Worm (Caenorhabditis elegans): ENCODE data around the gene mig-38.
A peak's percentile ranks its signal among the peaks of the same experiment; 100 is the strongest.

mig-38 gene

ce11 chrIV:11593415-11594190, 441 bp upstream of the mig-38 start, which contains the start of gene F40F11.3 (continued):
- TF ChIP-seq B0019.2 (GFP tag; conservative IDR thresholded peaks at IDR 0.05) (no peak), fkh-3 (tag; optimal IDR thresholded peaks at IDR 0.05) (no peak), Y56A3A.18 (GFP tag; IDR thresholded peaks at IDR 0.05) (peak; percentile 83), tbp1 (GFP tag; optimal IDR thresholded peaks at IDR 0.05) (peak; percentile 54), nhr-179 (tag; optimal IDR thresholded peaks at IDR 0.05) (no peak), ets-4 (GFP tag; optimal IDR thresholded peaks at IDR 0.05) (peak; percentile 41)

ce11 chrIV:11597079-11597478, 3.0 kb downstream of the mig-38 start:
- TF ChIP-seq lin-40 (tag; optimal IDR thresholded peaks at IDR 0.05) (no peak), madf-8 (GFP tag; conservative IDR thresholded peaks at IDR 0.05) (no peak), sea-2 (GFP tag; IDR thresholded peaks at IDR 0.05) (no peak), mel-28 (tag; optimal IDR thresholded peaks at IDR 0.05; ENCODE audit: borderline replicate concordance) (no peak), ceh-91 (GFP tag; IDR thresholded peaks at IDR 0.05) (no peak), mcd-1 (GFP tag; IDR thresholded peaks at IDR 0.05) (no peak), F37B4.10 (GFP tag; IDR thresholded peaks at IDR 0.05) (no peak), ztf-18 (tag; optimal IDR thresholded peaks at IDR 0.05) (no peak), let-526 (GFP tag; IDR thresholded peaks at IDR 0.05) (no peak), egl-44 (GFP tag; IDR thresholded peaks at IDR 0.05) (no peak)

- TF ChIP-seq ceh-40 (GFP tag; IDR thresholded peaks at IDR 0.05) = no peak
- TF ChIP-seq D2030.7 (GFP tag; IDR thresholded peaks at IDR 0.05) = no peak
- TF ChIP-seq ztf-22 (GFP tag; optimal IDR thresholded peaks at IDR 0.05) = no peak
- TF ChIP-seq lag-1 (GFP tag; IDR thresholded peaks at IDR 0.05) = no peak
- TF ChIP-seq dpff-1 (tag; optimal IDR thresholded peaks at IDR 0.05) = no peak
- no peak for TF ChIP-seq efl-1 (GFP tag; optimal IDR thresholded peaks at IDR 0.05)
- TF ChIP-seq pha-4 (tag; optimal IDR thresholded peaks at IDR 0.05) = no peak
- TF ChIP-seq F10E7.11 (tag; optimal IDR thresholded peaks at IDR 0.05) = no peak
- TF ChIP-seq K11D2.4 (GFP tag; IDR thresholded peaks at IDR 0.05) = no peak
Measured at ce11 chrIV:11599717-11600116, 5.7 kb downstream of the mig-38 start.

- peak; percentile 62 for TF ChIP-seq ZK185.1 (tag; optimal IDR thresholded peaks at IDR 0.05; ENCODE audit: poor library complexity, severe bottlenecking)
- peak; percentile 60 for TF ChIP-seq tbp1 (GFP tag; optimal IDR thresholded peaks at IDR 0.05)
- no peak for TF ChIP-seq snpc-1.1 (tag; optimal IDR thresholded peaks at IDR 0.05; ENCODE audit: insufficient read depth)
- TF ChIP-seq lin-35 (GFP tag; optimal IDR thresholded peaks at IDR 0.05) = peak in 1 of 3 experiments; percentile 37
- no peak for TF ChIP-seq zfh-2 (GFP tag; conservative IDR thresholded peaks at IDR 0.05)
- no peak for TF ChIP-seq ets-4 (GFP tag; optimal IDR thresholded peaks at IDR 0.05)
- TF ChIP-seq cebp-1 (GFP tag; IDR thresholded peaks at IDR 0.05) = no peak
- TF ChIP-seq cebp-1 (tag; optimal IDR thresholded peaks at IDR 0.05) = peak; percentile 57
- no peak for TF ChIP-seq F57C9.4 (tag; optimal IDR thresholded peaks at IDR 0.05)
- TF ChIP-seq D2030.7 (GFP tag; IDR thresholded peaks at IDR 0.05) = peak; percentile 72
- peak; percentile 24 for TF ChIP-seq xnd-1 (tag; optimal IDR thresholded peaks at IDR 0.05)
- TF ChIP-seq pha-4 (tag; optimal IDR thresholded peaks at IDR 0.05) = peak; percentile 19
- peak; percentile 75 for TF ChIP-seq F23B12.7 (tag; optimal IDR thresholded peaks at IDR 0.05; ENCODE audit: insufficient read depth)
- TF ChIP-seq rcor-1 (GFP tag; IDR thresholded peaks at IDR 0.05) = no peak
- TF ChIP-seq mes-4 (tag; optimal IDR thresholded peaks at IDR 0.05) = no peak
- no peak for TF ChIP-seq nfya-2 (GFP tag; IDR thresholded peaks at IDR 0.05)
- peak; percentile 74; the same call in 1 of the 2 replicates for TF ChIP-seq madf-3 (GFP tag; IDR thresholded peaks at IDR 0.05)
- peak; percentile 72 for TF ChIP-seq madf-6 (GFP tag; IDR thresholded peaks at IDR 0.05)
- no peak for TF ChIP-seq egl-44 (GFP tag; IDR thresholded peaks at IDR 0.05)
- no peak for TF ChIP-seq zim-3 (tag; optimal IDR thresholded peaks at IDR 0.05)
- TF ChIP-seq ceh-91 (GFP tag; IDR thresholded peaks at IDR 0.05) = peak; percentile 67
- TF ChIP-seq snpc-4 (GFP tag; optimal IDR thresholded peaks at IDR 0.05) = no peak
- peak; percentile 25 to 57 (median 36) for TF ChIP-seq snpc-4 (tag; optimal IDR thresholded peaks at IDR 0.05)
Measured at ce11 chrIV:11601721-11602405, 7.8 kb downstream of the mig-38 start.
